Worm (Caenorhabditis elegans) whole organism, L2 larva: ENCODE data around the gene C18E9.7.

Experiments used
- egl-27 ChIP-seq: sonication (generic microtip); optimal IDR thresholded peaks from 3 replicates; lab custom pipeline; 2017; ENCODE audit warnings: missing biosample characterization, missing genetic modification reagents, missing genetic modification characterization
- mbf-1 ChIP-seq: sonication (generic microtip); optimal IDR thresholded peaks from 2 replicates; lab custom pipeline; 2017; ENCODE audit warnings: missing biosample characterization, missing genetic modification characterization
- nhr-10 ChIP-seq: sonication (generic microtip); optimal IDR thresholded peaks from 2 replicates; lab custom pipeline; 2017; ENCODE audit warnings: missing biosample characterization, missing genetic modification characterization
- skn-1 ChIP-seq: sonication (generic microtip); optimal IDR thresholded peaks from 2 replicates; lab custom pipeline; 2017; ENCODE audit warnings: missing biosample characterization, missing genetic modification characterization
- unc-55 ChIP-seq: fragments of 150-350 bp; sonication (generic microtip); optimal IDR thresholded peaks from 3 replicates; lab custom pipeline; 2014; ENCODE audit warnings: missing biosample characterization, missing genetic modification reagents, missing genetic modification characterization
- unc-62 ChIP-seq: fragments of 150-350 bp; optimal IDR thresholded peaks from 2 replicates; lab custom pipeline; 2014; ENCODE audit warnings: missing biosample characterization, missing genetic modification reagents, missing genetic modification characterization
- zag-1 ChIP-seq: fragments of 150-350 bp; optimal IDR thresholded peaks from 2 replicates; lab custom pipeline; 2014; ENCODE audit warnings: missing biosample characterization, missing genetic modification characterization

ce11 chrII:8987962-8988361 lies 5.4 kb upstream of the C18E9.7 start, which contains the start of gene C18E9.8:
- TF ChIP-seq unc-55 (no peak), egl-27 (tag; lab: Kevin White, UChicago) (no peak), zag-1 (no peak), skn-1 (tag; lab: Kevin White, UChicago) (no peak), mbf-1 (tag; lab: Kevin White, UChicago) (no peak), unc-62 (no peak), nhr-10 (tag; lab: Kevin White, UChicago) (no peak)
